Worm (Caenorhabditis elegans) whole organism, young adult: ENCODE data around the gene F53F4.11.

Experiments used
- B0019.2 ChIP-seq: fragments of 200-800 bp; sonication (Bioruptor generic); conservative IDR thresholded peaks from 2 replicates; pipeline ENCODE4 v1.3.6; 2022; ENCODE audit warnings: missing genetic modification reagents, missing genetic modification characterization, missing compliant biosample characterization
- B0336.3 ChIP-seq: fragments of 200-800 bp; sonication (Bioruptor generic); IDR thresholded peaks from 2 replicates; pipeline ENCODE4 v1.3.6; 2022; ENCODE audit warnings: missing genetic modification characterization, missing compliant biosample characterization
- D2030.7 ChIP-seq: fragments of 200-800 bp; sonication (Bioruptor generic); IDR thresholded peaks from 2 replicates; pipeline ENCODE4 v1.3.6; 2022; ENCODE audit warnings: missing genetic modification reagents, missing genetic modification characterization, missing compliant biosample characterization
- F10E7.11 ChIP-seq: sonication (generic microtip); optimal IDR thresholded peaks from 2 replicates; lab custom pipeline; 2017; ENCODE audit warnings: mild to moderate bottlenecking, missing genetic modification characterization, moderate library complexity, missing compliant biosample characterization
- F22D6.2 ChIP-seq: sonication (generic microtip); optimal IDR thresholded peaks from 2 replicates; lab custom pipeline; 2016; ENCODE audit warnings: mild to moderate bottlenecking, missing genetic modification characterization, missing compliant biosample characterization
- F37B4.10 ChIP-seq: fragments of 200-800 bp; sonication (Bioruptor generic); IDR thresholded peaks from 2 replicates; pipeline ENCODE4 v1.3.6; 2022; ENCODE audit warnings: missing genetic modification characterization, missing compliant biosample characterization
- F52B5.7 ChIP-seq: sonication (generic microtip); optimal IDR thresholded peaks from 2 replicates; lab custom pipeline; 2016; ENCODE audit warnings: mild to moderate bottlenecking, missing genetic modification characterization, missing compliant biosample characterization
- F57C9.4 ChIP-seq: sonication (generic microtip); optimal IDR thresholded peaks from 2 replicates; lab custom pipeline; 2017; ENCODE audit warnings: mild to moderate bottlenecking, missing genetic modification characterization, missing compliant biosample characterization
- K12H6.12 ChIP-seq: fragments of 200-800 bp; sonication (Bioruptor generic); optimal IDR thresholded peaks from 2 replicates; lab custom pipeline; 2018; ENCODE audit warnings: mild to moderate bottlenecking, missing genetic modification characterization, missing compliant biosample characterization
- atf-7 ChIP-seq: sonication (generic microtip); optimal IDR thresholded peaks from 2 replicates; lab custom pipeline; 2017; ENCODE audit warnings: mild to moderate bottlenecking, missing genetic modification characterization, missing compliant biosample characterization
- attf-6 ChIP-seq: fragments of 200-800 bp; sonication (Bioruptor generic); IDR thresholded peaks from 2 replicates; pipeline ENCODE4 v1.3.6; 2022; ENCODE audit warnings: missing genetic modification reagents, missing genetic modification characterization, missing compliant biosample characterization
- cebp-2 ChIP-seq: fragments of 200-800 bp; sonication (Bioruptor generic); IDR thresholded peaks from 2 replicates; pipeline ENCODE4 v1.3.6; 2022; ENCODE audit warnings: missing genetic modification characterization, missing compliant biosample characterization
- ceh-100 ChIP-seq: fragments of 200-800 bp; sonication (Bioruptor generic); IDR thresholded peaks from 2 replicates; pipeline ENCODE4 v1.3.6; 2022; ENCODE audit warnings: missing genetic modification reagents, missing genetic modification characterization, missing compliant biosample characterization
- ceh-58 ChIP-seq: fragments of 200-800 bp; sonication (Bioruptor generic); IDR thresholded peaks from 2 replicates; pipeline ENCODE4 v1.3.6; 2022; ENCODE audit warnings: missing genetic modification characterization, missing compliant biosample characterization
- chd-7 ChIP-seq: sonication (generic microtip); optimal IDR thresholded peaks from 2 replicates; lab custom pipeline; 2016; ENCODE audit warnings: mild to moderate bottlenecking, missing genetic modification characterization, moderate library complexity, missing compliant biosample characterization
- die-1 ChIP-seq: sonication (generic microtip); optimal IDR thresholded peaks from 2 replicates; lab custom pipeline; 2016; ENCODE audit warnings: missing genotype, mild to moderate bottlenecking, missing genetic modification characterization, missing compliant biosample characterization
- dpff-1 ChIP-seq: sonication (generic microtip); optimal IDR thresholded peaks from 2 replicates; lab custom pipeline; 2017; ENCODE audit warnings: mild to moderate bottlenecking, missing genetic modification characterization, missing compliant biosample characterization
- efl-1 ChIP-seq: fragments of 150-350 bp; optimal IDR thresholded peaks from 2 replicates; lab custom pipeline; 2014; ENCODE audit warnings: missing biosample characterization, missing genetic modification reagents, missing genetic modification characterization
- egrh-3 ChIP-seq: fragments of 200-800 bp; sonication (Bioruptor generic); IDR thresholded peaks from 2 replicates; pipeline ENCODE4 v1.3.6; 2022; ENCODE audit warnings: missing genetic modification reagents, missing genetic modification characterization, missing compliant biosample characterization
- ekl-4 ChIP-seq: fragments of 200-800 bp; sonication (Bioruptor generic); IDR thresholded peaks from 2 replicates; pipeline ENCODE4 v1.3.6; 2022; ENCODE audit warnings: missing genetic modification reagents, missing genetic modification characterization, missing compliant biosample characterization
- ets-4 ChIP-seq: fragments of 200-800 bp; sonication (Bioruptor generic); optimal IDR thresholded peaks from 2 replicates; lab custom pipeline; 2018; ENCODE audit warnings: mild to moderate bottlenecking, missing genetic modification characterization, missing compliant biosample characterization
- fkh-3 ChIP-seq: sonication (generic microtip); optimal IDR thresholded peaks from 2 replicates; lab custom pipeline; 2016; ENCODE audit warnings: mild to moderate bottlenecking, missing genetic modification characterization, missing compliant biosample characterization
- hmg-1.2 ChIP-seq: fragments of 200-800 bp; sonication (Bioruptor generic); IDR thresholded peaks from 2 replicates; pipeline ENCODE4 v1.3.6; 2022; ENCODE audit warnings: missing genetic modification reagents, missing genetic modification characterization, missing compliant biosample characterization
- hrde-1 ChIP-seq: sonication (generic microtip); optimal IDR thresholded peaks from 2 replicates; lab custom pipeline; 2016; ENCODE audit warnings: missing genetic modification characterization, mild to moderate bottlenecking, missing compliant biosample characterization, moderate library complexity, missing genotype, missing genetic modification reagents, borderline replicate concordance
- hsf-1 ChIP-seq: fragments of 200-800 bp; sonication (Bioruptor generic); IDR thresholded peaks from 2 replicates; pipeline ENCODE4 v1.3.6; 2022; ENCODE audit warnings: missing genetic modification reagents, missing genetic modification characterization, missing compliant biosample characterization
- let-607 ChIP-seq, 2 experiments: fragments of 200-800 bp in 1 of 2; sonication (Bioruptor generic) in 1 of 2; sonication (generic microtip) in 1 of 2; optimal IDR thresholded peaks; 2 replicates each; lab custom pipeline; 2016 to 2018; ENCODE audit warnings: mild to moderate bottlenecking in 2 of 2, missing compliant biosample characterization in 2 of 2, missing genetic modification characterization in 2 of 2, moderate library complexity in 2 of 2, missing genotype in 1 of 2
- lin-54 ChIP-seq: fragments of 200-800 bp; sonication (Bioruptor generic); optimal IDR thresholded peaks from 2 replicates; lab custom pipeline; 2018; ENCODE audit warnings: mild to moderate bottlenecking, missing genetic modification characterization, missing compliant biosample characterization
- lsl-1 ChIP-seq: fragments of 200-800 bp; sonication (Bioruptor generic); optimal IDR thresholded peaks from 2 replicates; lab custom pipeline; 2018; ENCODE audit warnings: mild to moderate bottlenecking, missing genetic modification characterization, moderate library complexity, missing compliant biosample characterization
- madf-10 ChIP-seq: sonication (generic microtip); optimal IDR thresholded peaks from 2 replicates; lab custom pipeline; 2016; ENCODE audit warnings: mild to moderate bottlenecking, missing genetic modification characterization, missing compliant biosample characterization
- madf-3 ChIP-seq: fragments of 200-800 bp; sonication (Bioruptor generic); IDR thresholded peaks from 2 replicates; pipeline ENCODE4 v1.3.6; 2022; ENCODE audit warnings: missing genetic modification reagents, missing genetic modification characterization, missing compliant biosample characterization
- madf-6 ChIP-seq: fragments of 200-800 bp; sonication (Bioruptor generic); IDR thresholded peaks from 2 replicates; pipeline ENCODE4 v1.3.6; 2022; ENCODE audit warnings: missing genetic modification reagents, missing genetic modification characterization, missing compliant biosample characterization
- mcd-1 ChIP-seq: fragments of 200-800 bp; sonication (Bioruptor generic); IDR thresholded peaks from 2 replicates; pipeline ENCODE4 v1.3.6; 2022; ENCODE audit warnings: missing genetic modification reagents, missing genetic modification characterization, missing compliant biosample characterization
- mes-4 ChIP-seq: sonication (generic microtip); optimal IDR thresholded peaks from 2 replicates; lab custom pipeline; 2016; ENCODE audit warnings: missing genotype, missing genetic modification characterization, missing compliant biosample characterization
- nfya-2 ChIP-seq: fragments of 200-800 bp; sonication (Bioruptor generic); IDR thresholded peaks from 2 replicates; pipeline ENCODE4 v1.3.6; 2022; ENCODE audit warnings: missing genetic modification reagents, missing genetic modification characterization, missing compliant biosample characterization
- nhr-120 ChIP-seq: fragments of 200-800 bp; sonication (Bioruptor generic); IDR thresholded peaks from 2 replicates; pipeline ENCODE4 v1.3.6; 2022; ENCODE audit warnings: missing genetic modification characterization, missing compliant biosample characterization
- pbrm-1 ChIP-seq: fragments of 200-800 bp; sonication (Bioruptor generic); IDR thresholded peaks from 2 replicates; pipeline ENCODE4 v1.3.6; 2022; ENCODE audit warnings: missing genetic modification reagents, missing genetic modification characterization, missing compliant biosample characterization
- pha-4 ChIP-seq: fragments of 150-350 bp; sonication (generic microtip); optimal IDR thresholded peaks from 2 replicates; lab custom pipeline; 2014; ENCODE audit warnings: missing biosample characterization, missing genetic modification reagents, missing genetic modification characterization
- rec-8 ChIP-seq, 2 experiments: sonication (generic microtip); optimal IDR thresholded peaks; 2 replicates each; lab custom pipeline; 2016; ENCODE audit warnings: mild to moderate bottlenecking in 2 of 2, missing genetic modification characterization in 2 of 2, missing genetic modification reagents in 2 of 2, missing genotype in 2 of 2, missing biosample characterization in 1 of 2, missing compliant biosample characterization in 1 of 2, moderate library complexity in 1 of 2
- repo-1 ChIP-seq: sonication (generic microtip); optimal IDR thresholded peaks from 2 replicates; lab custom pipeline; 2017; ENCODE audit warnings: mild to moderate bottlenecking, missing genetic modification characterization, missing compliant biosample characterization
- snpc-1.1 ChIP-seq: sonication (generic microtip); optimal IDR thresholded peaks from 2 replicates; lab custom pipeline; 2017; ENCODE audit warnings: missing genetic modification characterization, mild to moderate bottlenecking, missing compliant biosample characterization, antibody characterized with exemption, moderate library complexity, missing genotype, missing genetic modification reagents; ENCODE audit not compliant: insufficient read depth
- tbp1 ChIP-seq: fragments of 200-800 bp; sonication (Bioruptor generic); optimal IDR thresholded peaks from 2 replicates; lab custom pipeline; 2018; ENCODE audit warnings: mild to moderate bottlenecking, missing genetic modification characterization, missing compliant biosample characterization
- tbx-9 ChIP-seq: sonication (generic microtip); optimal IDR thresholded peaks from 2 replicates; lab custom pipeline; 2016; ENCODE audit warnings: borderline replicate concordance, missing genetic modification characterization, inconsistent platforms, missing compliant biosample characterization
- tlf-1 ChIP-seq: fragments of 200-800 bp; sonication (Bioruptor generic); optimal IDR thresholded peaks from 2 replicates; lab custom pipeline; 2018; ENCODE audit warnings: mild to moderate bottlenecking, missing genetic modification characterization, missing compliant biosample characterization
- xnd-1 ChIP-seq: sonication (generic microtip); optimal IDR thresholded peaks from 2 replicates; lab custom pipeline; 2016; ENCODE audit warnings: missing genotype, missing genetic modification reagents, missing genetic modification characterization, missing compliant biosample characterization
- zfh-2 ChIP-seq: fragments of 200-800 bp; sonication (Bioruptor generic); conservative IDR thresholded peaks from 2 replicates; pipeline ENCODE4 v1.3.6; 2022; ENCODE audit warnings: missing genetic modification reagents, missing genetic modification characterization, missing compliant biosample characterization
- ztf-18 ChIP-seq: sonication (generic microtip); optimal IDR thresholded peaks from 2 replicates; lab custom pipeline; 2016; ENCODE audit warnings: missing genotype, mild to moderate bottlenecking, missing genetic modification characterization, missing compliant biosample characterization
- ztf-6 ChIP-seq: fragments of 200-800 bp; sonication (Bioruptor generic); IDR thresholded peaks from 2 replicates; pipeline ENCODE4 v1.3.6; 2022; ENCODE audit warnings: missing genetic modification reagents, missing genetic modification characterization, missing compliant biosample characterization

Gene F53F4.11

ce11 chrV:13624424-13624823 is at the start of gene F53F4.11:
TSS of gene F53F4.11 (minus strand) at chrV:13624524.
- TF ChIP-seq atf-7: no peak
- no peak for TF ChIP-seq fkh-3 (tag; lab: Kevin White, UChicago)
- no peak for TF ChIP-seq efl-1
- TF ChIP-seq lsl-1 (GFP tag; lab: Kevin White, UChicago): peak; percentile 8
- no peak for TF ChIP-seq mes-4 (tag; lab: Kevin White, UChicago)
- no peak for TF ChIP-seq F22D6.2 (tag; lab: Kevin White, UChicago)
- TF ChIP-seq dpff-1: no peak
- peak; percentile 50 for TF ChIP-seq madf-6 (GFP tag; lab: Robert Waterston, UW)
- no peak for TF ChIP-seq F57C9.4
- no peak for TF ChIP-seq pha-4
- TF ChIP-seq hsf-1: peak; percentile 49; the same call in 1 of the 2 replicates
- no peak for TF ChIP-seq F10E7.11 (tag; lab: Kevin White, UChicago)
- peak; percentile 18 for TF ChIP-seq tlf-1 (GFP tag; lab: Kevin White, UChicago)
- TF ChIP-seq attf-6 (GFP tag; lab: Robert Waterston, UW): 0 out of 2 replicates have a peak, but pooled peaks have one; percentile 34
- no peak for TF ChIP-seq hmg-1.2 (GFP tag; lab: Robert Waterston, UW)
- TF ChIP-seq die-1 (tag; lab: Kevin White, UChicago): no peak
- TF ChIP-seq B0336.3: no peak; the same call in 1 of the 2 replicates
- TF ChIP-seq ekl-4 (GFP tag; lab: Robert Waterston, UW): no peak; the same call in 1 of the 2 replicates
- TF ChIP-seq egrh-3 (GFP tag; lab: Robert Waterston, UW): no peak
- TF ChIP-seq F37B4.10 (GFP tag; lab: Robert Waterston, UW): no peak
- TF ChIP-seq B0019.2 (GFP tag; lab: Robert Waterston, UW): no peak
- TF ChIP-seq lin-54 (GFP tag; lab: Kevin White, UChicago): no peak
- no peak for TF ChIP-seq repo-1 (tag; lab: Kevin White, UChicago)
- no peak for TF ChIP-seq ztf-6 (GFP tag; lab: Robert Waterston, UW)
- no peak for TF ChIP-seq nfya-2
- no peak for TF ChIP-seq ets-4
- TF ChIP-seq chd-7 (tag; lab: Kevin White, UChicago): peak; percentile 2
- no peak for TF ChIP-seq F52B5.7 (tag; lab: Kevin White, UChicago)
- 0 out of 2 replicates have a peak, but pooled peaks have one; percentile 24 for TF ChIP-seq ceh-100
- 0 out of 2 replicates have a peak, but pooled peaks have one; percentile 73 for TF ChIP-seq madf-3
- no peak for TF ChIP-seq pbrm-1 (GFP tag; lab: Robert Waterston, UW)
- no peak for TF ChIP-seq cebp-2 (GFP tag; lab: Robert Waterston, UW)
- no peak for TF ChIP-seq madf-10
- no peak for TF ChIP-seq D2030.7 (GFP tag; lab: Robert Waterston, UW)

- peak; percentile 32 for TF ChIP-seq lin-54 (GFP tag; lab: Kevin White, UChicago)
- no peak for TF ChIP-seq F52B5.7 (tag; lab: Kevin White, UChicago)
- TF ChIP-seq snpc-1.1 (tag; lab: Kevin White, UChicago): no peak
- TF ChIP-seq D2030.7 (GFP tag; lab: Robert Waterston, UW): peak; percentile 43
- no peak for TF ChIP-seq rec-8 (tag; optimal IDR thresholded peaks at IDR 0.05; lab: Kevin White, UChicago)
- TF ChIP-seq mcd-1 (GFP tag; lab: Robert Waterston, UW): 0 out of 2 replicates have a peak, but pooled peaks have one; percentile 25
- TF ChIP-seq ztf-18 (tag; lab: Kevin White, UChicago): peak; percentile 73
- TF ChIP-seq K12H6.12: no peak
- TF ChIP-seq xnd-1 (tag; lab: Kevin White, UChicago): peak; percentile 58
- TF ChIP-seq ceh-58 (GFP tag; lab: Robert Waterston, UW): no peak
- no peak for TF ChIP-seq tbx-9 (tag; lab: Kevin White, UChicago)
- peak; percentile 94 for TF ChIP-seq madf-6 (GFP tag; lab: Robert Waterston, UW)
- TF ChIP-seq B0336.3: no peak
- no peak for TF ChIP-seq hrde-1 (tag; lab: Kevin White, UChicago)
- peak; percentile 3 for TF ChIP-seq tbp1 (GFP tag; lab: Kevin White, UChicago)
- no peak for TF ChIP-seq madf-10
- TF ChIP-seq nhr-120: no peak
- peak; percentile 37 for TF ChIP-seq efl-1
- TF ChIP-seq zfh-2 (GFP tag; lab: Robert Waterston, UW): no peak
- TF ChIP-seq let-607 (tag; optimal IDR thresholded peaks at IDR 0.05; lab: Kevin White, UChicago): no peak
These were observed 47.8 kb upstream of the F53F4.11 start, which contains the start of the genes mip-2 and F58G11.4 for ce11 chrV:13671911-13672639. TSS of gene mip-2 (minus strand) at chrV:13671958. TSS of gene F58G11.4 (plus strand) at chrV:13672589.
